Fruit fly (Drosophila melanogaster): ENCODE data around the gene loco.

The loco gene

dm6 chr3R:22590668-22591275, 48.4 kb downstream of the loco start (continued):
- TF ChIP-seq CG17385 (GFP tag; optimal IDR thresholded peaks at IDR 0.05) (peak; percentile 56), CG10543 (GFP tag; optimal IDR thresholded peaks at IDR 0.05) (no peak), sqz (GFP tag; optimal IDR thresholded peaks at IDR 0.05) (no peak), CG8359 (GFP tag; optimal IDR thresholded peaks at IDR 0.05; ENCODE audit: borderline replicate concordance) (peak; percentile 63), Neu2 (GFP tag; optimal IDR thresholded peaks at IDR 0.05; ENCODE audit: borderline replicate concordance) (no peak), CG17568 (GFP tag; optimal IDR thresholded peaks at IDR 0.05) (no peak), NFAT (GFP tag; IDR thresholded peaks at IDR 0.05) (no peak), ap (GFP tag; IDR thresholded peaks at IDR 0.05) (no peak), CG6254 (GFP tag; optimal IDR thresholded peaks at IDR 0.05) (peak; percentile 69), Med (GFP tag) (peak; percentile 85), HLH4C (GFP tag; IDR thresholded peaks at IDR 0.05; ENCODE audit: partially characterized antibody) (no peak), ac (GFP tag; optimal IDR thresholded peaks at IDR 0.05) (peak; percentile 1), Spps (tag; optimal IDR thresholded peaks at IDR 0.05) (peak; percentile 37), CTCF (GFP tag; optimal IDR thresholded peaks at IDR 0.05) (no peak), corto (GFP tag; optimal IDR thresholded peaks at IDR 0.05) (no peak), Hr39 (optimal IDR thresholded peaks at IDR 0.05) (no peak), HmgD (GFP tag; optimal IDR thresholded peaks at IDR 0.05) (no peak), Rfx (GFP tag; IDR thresholded peaks at IDR 0.05) (no peak), Opbp (GFP tag; IDR thresholded peaks at IDR 0.05; ENCODE audit: partially characterized antibody) (no peak), CG18764 (GFP tag; optimal IDR thresholded peaks at IDR 0.05) (peak; percentile 16), CG12236 (GFP tag; optimal IDR thresholded peaks at IDR 0.05) (no peak), fd96Cb (tag; optimal IDR thresholded peaks at IDR 0.05) (peak; percentile 79), CG7839 (tag; optimal IDR thresholded peaks at IDR 0.05) (peak; percentile 71), Optix (GFP tag; IDR thresholded peaks at IDR 0.05) (no peak), Lim3 (GFP tag; IDR thresholded peaks at IDR 0.05) (no peak), gro (GFP tag; optimal IDR thresholded peaks at IDR 0.05) (no peak), sima (GFP tag; optimal IDR thresholded peaks at IDR 0.05) (no peak), Oli (tag; optimal IDR thresholded peaks at IDR 0.05) (peak; percentile 82), CG6813 (GFP tag; optimal IDR thresholded peaks at IDR 0.05) (peak; percentile 42), onecut (GFP tag; IDR thresholded peaks at IDR 0.05) (no peak; the same call in 1 of the 2 replicates), br (optimal IDR thresholded peaks at IDR 0.05) (no peak), Jarid2 (GFP tag; optimal IDR thresholded peaks at IDR 0.05) (no peak), ranshi (GFP tag; IDR thresholded peaks at IDR 0.05) (no peak; the same call in none of the 2 replicates), Vsx1 (GFP tag; optimal IDR thresholded peaks at IDR 0.05) (peak; percentile 48), vfl (GFP tag; optimal IDR thresholded peaks at IDR 0.05) (no peak), org-1 (GFP tag; optimal IDR thresholded peaks at IDR 0.05) (peak; percentile 64), chn (GFP tag; optimal IDR thresholded peaks at IDR 0.05) (peak; percentile 60), pita (GFP tag; optimal IDR thresholded peaks at IDR 0.05) (no peak), fd3F (GFP tag; optimal IDR thresholded peaks at IDR 0.05) (peak; percentile 11), amos (GFP tag; IDR thresholded peaks at IDR 0.05; ENCODE audit: partially characterized antibody) (no peak), CG2120 (GFP tag; optimal IDR thresholded peaks at IDR 0.05) (peak; percentile 15), CG3995 (GFP tag; optimal IDR thresholded peaks at IDR 0.05) (no peak), crc (GFP tag; optimal IDR thresholded peaks at IDR 0.05) (no peak), en (GFP tag; optimal IDR thresholded peaks at IDR 0.05) (peak; percentile 13), mam (GFP tag; optimal IDR thresholded peaks at IDR 0.05) (peak; percentile 20), sens (GFP tag) (peak; percentile 96), jing (GFP tag; optimal IDR thresholded peaks at IDR 0.05) (peak; percentile 5), Scr (GFP tag; IDR thresholded peaks at IDR 0.05; ENCODE audit: partially characterized antibody) (no peak), ems (GFP tag; optimal IDR thresholded peaks at IDR 0.05) (peak; percentile 29), CG32772 (GFP tag; IDR thresholded peaks at IDR 0.05) (peak; percentile 33; the same call in 1 of the 2 replicates), D19A (tag; optimal IDR thresholded peaks at IDR 0.05) (peak; percentile 73), CG17361 (GFP tag; IDR thresholded peaks at IDR 0.05) (peak; percentile 88)
